Fruit fly (Drosophila melanogaster): ENCODE results near the gene CG34116.

- TF ChIP-seq psq (optimal IDR thresholded peaks at IDR 0.05) (no peak), CG8478 (optimal IDR thresholded peaks at IDR 0.05) (no peak), pan (optimal IDR thresholded peaks at IDR 0.05) (no peak), usp (GFP tag; optimal IDR thresholded peaks at IDR 0.05) (no peak)
Observed at dm6 chr3L:19818701-19819100, 12.9 kb upstream of the CG34116 start.
